Worm (Caenorhabditis elegans) whole organism, late embryonic: ENCODE data around the gene C13A10.1.

Source experiments
- F13H6.1 ChIP-seq: sonication (generic microtip); optimal IDR thresholded peaks from 2 replicates; lab custom pipeline; 2016; ENCODE audit warnings: missing genetic modification characterization, missing compliant biosample characterization
- K02D7.2 ChIP-seq: sonication (generic microtip); optimal IDR thresholded peaks from 2 replicates; lab custom pipeline; 2017; ENCODE audit warnings: mild to moderate bottlenecking, missing genetic modification characterization, missing compliant biosample characterization
- T23F11.4 ChIP-seq: fragments of 200-800 bp; sonication (Bioruptor generic); optimal IDR thresholded peaks from 2 replicates; lab custom pipeline; 2018; ENCODE audit warnings: mild to moderate bottlenecking, missing genetic modification characterization, missing compliant biosample characterization
- Y22D7AL.16 ChIP-seq: sonication (generic microtip); optimal IDR thresholded peaks from 2 replicates; lab custom pipeline; 2016; ENCODE audit warnings: missing genetic modification characterization, missing compliant biosample characterization
- ahr-1 ChIP-seq: sonication (generic microtip); optimal IDR thresholded peaks from 2 replicates; lab custom pipeline; 2016; ENCODE audit warnings: missing genetic modification characterization, missing compliant biosample characterization
- ceh-14 ChIP-seq: sonication (generic microtip); optimal IDR thresholded peaks from 2 replicates; lab custom pipeline; 2016; ENCODE audit warnings: missing genotype, missing genetic modification characterization, missing compliant biosample characterization
- ceh-19 ChIP-seq: fragments of 200-800 bp; sonication (Bioruptor generic); optimal IDR thresholded peaks from 2 replicates; lab custom pipeline; 2018; ENCODE audit warnings: mild to moderate bottlenecking, missing genetic modification characterization, missing compliant biosample characterization
- ceh-22 ChIP-seq: sonication (generic microtip); optimal IDR thresholded peaks from 2 replicates; lab custom pipeline; 2017; ENCODE audit warnings: missing biosample characterization, missing genetic modification characterization
- ceh-24 ChIP-seq: sonication (generic microtip); optimal IDR thresholded peaks from 2 replicates; lab custom pipeline; 2016; ENCODE audit warnings: mild to moderate bottlenecking, missing genetic modification characterization, missing compliant biosample characterization
- ceh-30 ChIP-seq: fragments of 150-350 bp; optimal IDR thresholded peaks from 2 replicates; lab custom pipeline; 2014; ENCODE audit warnings: missing biosample characterization, missing genetic modification characterization
- ceh-34 ChIP-seq: sonication (generic microtip); optimal IDR thresholded peaks from 2 replicates; lab custom pipeline; 2016; ENCODE audit warnings: mild to moderate bottlenecking, missing genetic modification characterization, missing compliant biosample characterization
- ceh-45 ChIP-seq: fragments of 200-800 bp; sonication (Bioruptor generic); IDR thresholded peaks from 2 replicates; pipeline ENCODE4 v1.3.6; 2022; ENCODE audit warnings: missing genetic modification reagents, missing genetic modification characterization, missing compliant biosample characterization
- ceh-6 ChIP-seq: fragments of 200-800 bp; sonication (Bioruptor generic); optimal IDR thresholded peaks from 2 replicates; lab custom pipeline; 2018; ENCODE audit warnings: mild to moderate bottlenecking, missing genetic modification characterization, missing compliant biosample characterization
- che-1 ChIP-seq: sonication (generic microtip); optimal IDR thresholded peaks from 2 replicates; lab custom pipeline; 2016; ENCODE audit warnings: mild to moderate bottlenecking, missing genetic modification characterization, missing compliant biosample characterization
- dmd-4 ChIP-seq: sonication (generic microtip); optimal IDR thresholded peaks from 2 replicates; lab custom pipeline; 2016; ENCODE audit warnings: borderline replicate concordance, missing genetic modification characterization, missing compliant biosample characterization
- dve-1 ChIP-seq: sonication (generic microtip); optimal IDR thresholded peaks from 2 replicates; lab custom pipeline; 2017; ENCODE audit warnings: antibody characterized with exemption, mild to moderate bottlenecking, missing genetic modification characterization, missing compliant biosample characterization
- elt-2 ChIP-seq: sonication (generic microtip); optimal IDR thresholded peaks from 2 replicates; lab custom pipeline; 2016; ENCODE audit warnings: missing genetic modification reagents, missing genetic modification characterization, missing compliant biosample characterization
- ets-4 ChIP-seq: sonication (generic microtip); optimal IDR thresholded peaks from 2 replicates; lab custom pipeline; 2016; ENCODE audit warnings: missing genetic modification characterization, missing compliant biosample characterization
- eyg-1 ChIP-seq: sonication (generic microtip); optimal IDR thresholded peaks from 2 replicates; lab custom pipeline; 2016; ENCODE audit warnings: missing genotype, missing genetic modification characterization, missing compliant biosample characterization
- gmeb-2 ChIP-seq: sonication (generic microtip); optimal IDR thresholded peaks from 2 replicates; lab custom pipeline; 2016; ENCODE audit warnings: missing genetic modification characterization, inconsistent platforms, missing compliant biosample characterization
- hlh-15 ChIP-seq: sonication (generic microtip); optimal IDR thresholded peaks from 2 replicates; lab custom pipeline; 2016; ENCODE audit warnings: missing genetic modification characterization, missing compliant biosample characterization
- hlh-30 ChIP-seq: sonication (generic microtip); optimal IDR thresholded peaks from 2 replicates; lab custom pipeline; 2017; ENCODE audit warnings: antibody characterized with exemption, missing genetic modification characterization, missing compliant biosample characterization; ENCODE audit not compliant: insufficient read depth
- hlh-8 ChIP-seq: sonication (generic microtip); optimal IDR thresholded peaks from 2 replicates; lab custom pipeline; 2016; ENCODE audit warnings: missing genotype, missing genetic modification characterization, missing compliant biosample characterization
- lin-11 ChIP-seq: fragments of 200-800 bp; sonication (Bioruptor generic); optimal IDR thresholded peaks from 2 replicates; lab custom pipeline; 2018; ENCODE audit warnings: mild to moderate bottlenecking, missing genetic modification characterization, missing compliant biosample characterization
- nfya-1 ChIP-seq: sonication (generic microtip); optimal IDR thresholded peaks from 2 replicates; lab custom pipeline; 2017; ENCODE audit warnings: missing genetic modification characterization, mild to moderate bottlenecking, missing compliant biosample characterization, antibody characterized with exemption, moderate library complexity
- odd-2 ChIP-seq: sonication (generic microtip); optimal IDR thresholded peaks from 2 replicates; lab custom pipeline; 2017; ENCODE audit warnings: antibody characterized with exemption, mild to moderate bottlenecking, missing genetic modification characterization, missing compliant biosample characterization
- pat-9 ChIP-seq: fragments of 200-800 bp; sonication (Bioruptor generic); optimal IDR thresholded peaks from 2 replicates; lab custom pipeline; 2018; ENCODE audit warnings: mild to moderate bottlenecking, missing genetic modification characterization, moderate library complexity, missing compliant biosample characterization
- pha-2 ChIP-seq: sonication (generic microtip); optimal IDR thresholded peaks from 2 replicates; lab custom pipeline; 2017; ENCODE audit warnings: mild to moderate bottlenecking, missing genetic modification characterization, missing compliant biosample characterization
- ref-2 ChIP-seq: sonication (generic microtip); optimal IDR thresholded peaks from 2 replicates; lab custom pipeline; 2016; ENCODE audit warnings: missing genetic modification characterization, missing compliant biosample characterization
- sox-2 ChIP-seq: fragments of 200-800 bp; sonication (Bioruptor generic); IDR thresholded peaks from 2 replicates; pipeline ENCODE4 v1.3.6; 2022; ENCODE audit warnings: missing genetic modification reagents, missing genetic modification characterization, missing compliant biosample characterization
- sox-4 ChIP-seq: sonication (generic microtip); optimal IDR thresholded peaks from 2 replicates; lab custom pipeline; 2017; ENCODE audit warnings: mild to moderate bottlenecking, missing genetic modification characterization, inconsistent platforms, missing compliant biosample characterization
- unc-86 ChIP-seq: sonication (generic microtip); optimal IDR thresholded peaks from 2 replicates; lab custom pipeline; 2016; ENCODE audit warnings: missing genetic modification characterization, missing compliant biosample characterization
- zip-5 ChIP-seq: sonication (generic microtip); optimal IDR thresholded peaks from 2 replicates; lab custom pipeline; 2016; ENCODE audit warnings: missing genetic modification characterization, missing compliant biosample characterization
- ztf-16 ChIP-seq: sonication (generic microtip); optimal IDR thresholded peaks from 2 replicates; lab custom pipeline; 2017; ENCODE audit warnings: missing genetic modification characterization, missing compliant biosample characterization

The C13A10.1 gene

DNA sequence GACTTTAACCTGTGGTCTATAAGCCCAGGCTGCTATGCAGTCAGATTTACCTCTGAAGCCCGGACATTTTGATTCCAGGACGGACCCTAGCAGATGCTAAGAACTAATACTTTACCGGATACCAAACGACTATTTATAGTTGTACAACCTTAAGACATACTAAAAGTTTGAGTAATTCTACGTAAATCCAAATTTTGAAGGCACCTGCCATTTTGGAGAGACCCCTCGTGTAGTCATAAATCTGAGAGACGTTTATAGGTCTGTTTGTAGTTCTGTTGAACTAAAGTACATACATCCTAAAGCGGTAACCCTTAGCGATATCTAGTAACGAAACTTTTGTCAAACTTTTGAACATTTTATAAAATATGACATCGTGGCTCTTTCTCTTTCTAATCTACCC lies 42.9 kb upstream of the C13A10.1 start, which contains the start of gene F54D12.2:
TSS of gene F54D12.2 (plus strand) at position 301 of the 400 bp plus-strand sequence.
- TF ChIP-seq odd-2 = no peak

DNA sequence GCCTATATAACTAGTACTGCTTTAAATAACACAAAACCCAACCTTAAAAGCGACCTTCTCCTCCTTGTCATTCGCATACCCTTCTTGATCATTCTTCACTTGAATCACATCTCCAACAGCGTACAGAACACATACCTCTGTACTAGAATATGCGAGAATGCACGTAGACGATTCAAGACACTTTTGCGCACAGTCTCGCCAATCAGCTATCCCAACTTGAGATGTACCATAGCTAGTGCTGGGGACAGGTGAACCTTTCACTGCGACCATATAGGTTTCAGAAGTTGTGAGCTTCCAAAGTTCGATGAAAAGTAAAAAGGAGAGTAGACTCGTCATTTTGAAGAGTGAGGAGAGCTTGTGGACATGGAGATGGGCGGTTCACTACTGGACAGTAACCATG lies 42.3 kb upstream of the C13A10.1 start, which contains the start of gene F54D12.8:
TSS of gene F54D12.8 (minus strand) at position 336 of the 400 bp plus-strand sequence.
- TF ChIP-seq ceh-30 (tag; lab: Kevin White, UChicago) (no peak), pha-2 (tag; lab: Kevin White, UChicago) (no peak), hlh-30 (no peak), eyg-1 (no peak), gmeb-2 (tag; lab: Kevin White, UChicago) (no peak)

DNA sequence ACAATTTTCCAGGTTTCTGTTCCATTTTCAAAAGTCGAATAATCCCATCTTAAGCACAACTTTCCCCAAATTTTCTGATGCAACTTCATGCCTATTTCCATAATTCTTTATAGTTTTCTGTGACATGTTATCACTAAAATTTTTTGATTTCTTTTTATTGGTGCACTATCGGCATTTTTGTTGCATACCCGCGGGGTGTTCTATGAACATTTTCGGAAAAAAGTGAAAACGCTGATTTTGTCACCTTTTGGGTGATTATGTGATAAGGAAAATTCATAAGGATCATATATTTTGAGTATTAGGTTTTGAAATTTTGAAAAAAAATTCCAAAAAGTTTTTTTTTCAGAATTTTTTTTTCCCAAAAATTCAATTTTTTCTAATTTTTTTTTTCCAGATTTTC lies 31.0 kb upstream of the C13A10.1 start, which contains the start of gene aat-7:
TSS of gene aat-7 (plus strand) at position 393 of the 400 bp plus-strand sequence.
- no peak for TF ChIP-seq zip-5 (tag; lab: Kevin White, UChicago)

DNA sequence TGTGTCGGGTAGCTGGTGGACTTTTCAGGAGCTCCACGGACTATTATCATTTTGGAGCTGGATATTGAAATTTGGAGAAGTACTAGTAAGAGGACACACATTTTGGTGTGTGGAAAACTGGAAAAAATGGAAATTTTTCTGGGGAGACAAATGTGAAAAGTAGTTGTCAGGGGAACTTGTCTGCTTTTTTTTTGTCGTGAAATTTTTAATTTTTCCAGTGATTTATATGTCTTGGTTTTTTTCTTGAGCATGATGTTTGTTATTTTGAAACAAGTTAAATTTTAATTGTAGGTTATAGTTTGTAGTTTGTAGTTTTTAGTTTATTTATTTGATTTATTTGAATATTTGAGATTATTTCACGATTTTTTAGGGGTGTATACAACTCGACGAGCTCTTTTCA lies 29.8 kb upstream of the C13A10.1 start, which contains the start of gene F54D12.7:
TSS of gene F54D12.7 (minus strand) at position 101 of the 400 bp plus-strand sequence.
- TF ChIP-seq ceh-19 (GFP tag; lab: Kevin White, UChicago) = no peak
- TF ChIP-seq pat-9 (tag; lab: Kevin White, UChicago) = no peak
- no peak for TF ChIP-seq dmd-4

DNA sequence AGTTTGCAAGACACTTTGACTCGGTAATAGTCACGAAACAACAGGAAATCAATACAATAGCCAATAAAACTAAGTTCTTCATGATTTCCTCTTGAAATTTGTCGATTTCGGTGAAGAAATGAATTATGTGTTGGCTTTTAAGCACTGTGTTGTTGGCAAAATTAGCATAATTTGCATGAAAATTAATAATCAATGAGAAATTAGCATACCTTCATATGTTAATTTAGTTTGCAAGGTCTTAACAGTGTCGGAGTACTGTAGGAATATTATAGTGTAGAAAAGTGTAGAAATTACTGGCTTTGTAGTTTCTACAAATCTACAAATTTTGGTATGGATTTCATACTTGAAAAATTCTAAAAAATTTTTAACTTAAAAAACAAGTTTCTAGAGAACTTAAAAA lies 26.2 kb upstream of the C13A10.1 start, which contains the start of gene F54D12.9:
TSS of gene F54D12.9 (minus strand) at position 101 of the 400 bp plus-strand sequence.
- TF ChIP-seq ceh-24 (tag; lab: Kevin White, UChicago) = no peak
- no peak for TF ChIP-seq F13H6.1
- no peak for TF ChIP-seq eyg-1
- TF ChIP-seq pha-2 (tag; lab: Kevin White, UChicago) = no peak
- no peak for TF ChIP-seq ceh-34 (tag; lab: Kevin White, UChicago)
- TF ChIP-seq hlh-15 (tag; lab: Kevin White, UChicago) = no peak
- no peak for TF ChIP-seq elt-2 (tag; lab: Kevin White, UChicago)
- TF ChIP-seq ztf-16 (tag; lab: Kevin White, UChicago) = no peak
- no peak for TF ChIP-seq ceh-22 (tag; lab: Kevin White, UChicago)
- TF ChIP-seq hlh-30 = no peak
- no peak for TF ChIP-seq Y22D7AL.16 (tag; lab: Kevin White, UChicago)
- no peak for TF ChIP-seq K02D7.2 (tag; lab: Kevin White, UChicago)
- TF ChIP-seq dve-1 (tag; lab: Kevin White, UChicago) = no peak
- TF ChIP-seq unc-86 (tag; lab: Kevin White, UChicago) = no peak
- TF ChIP-seq ceh-14 (tag; lab: Kevin White, UChicago) = no peak
- no peak for TF ChIP-seq ceh-19 (GFP tag; lab: Kevin White, UChicago)
- TF ChIP-seq ceh-6 (GFP tag; lab: Kevin White, UChicago) = no peak
- no peak for TF ChIP-seq ref-2
- no peak for TF ChIP-seq ceh-45 (GFP tag; lab: Robert Waterston, UW)

DNA sequence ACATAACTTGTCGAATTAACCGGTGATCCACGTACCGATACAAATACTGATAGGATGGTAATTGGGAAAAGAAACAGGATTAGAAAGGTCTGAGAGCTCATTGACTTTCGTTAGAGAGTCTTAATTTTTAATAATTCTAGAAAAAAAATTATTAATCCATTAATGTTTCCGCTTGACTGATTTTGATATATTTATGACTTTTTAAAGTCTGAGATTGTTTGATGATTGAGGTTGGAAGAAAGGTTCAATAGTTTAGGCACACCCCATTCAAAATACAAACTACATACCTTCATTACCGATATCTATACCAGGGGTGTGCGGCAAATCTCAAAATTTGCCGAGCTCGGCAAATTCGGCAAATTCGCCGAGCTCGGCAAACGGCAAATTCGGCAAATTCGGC lies 22.8 kb upstream of the C13A10.1 start, which contains the start of gene F54D12.10:
TSS of gene F54D12.10 (minus strand) at position 101 of the 400 bp plus-strand sequence.
- TF ChIP-seq hlh-8 (tag; lab: Kevin White, UChicago) (no peak), ztf-16 (tag; lab: Kevin White, UChicago) (no peak), zip-5 (tag; lab: Kevin White, UChicago) (no peak), dmd-4 (no peak), nfya-1 (tag; lab: Kevin White, UChicago) (no peak), pat-9 (tag; lab: Kevin White, UChicago) (no peak), ceh-45 (GFP tag; lab: Robert Waterston, UW) (no peak), che-1 (tag; lab: Kevin White, UChicago) (no peak), T23F11.4 (GFP tag; lab: Kevin White, UChicago) (no peak), ceh-24 (tag; lab: Kevin White, UChicago) (no peak), lin-11 (tag; lab: Kevin White, UChicago) (no peak), sox-4 (tag; lab: Kevin White, UChicago) (no peak), ref-2 (no peak), ceh-30 (tag; lab: Kevin White, UChicago) (no peak), sox-2 (GFP tag; lab: Robert Waterston, UW) (no peak), ets-4 (tag; lab: Kevin White, UChicago) (no peak), ahr-1 (tag; lab: Kevin White, UChicago) (no peak)
